Fruit fly (Drosophila melanogaster) whole organism, wandering third instar larva: ENCODE data around the gene Arl1.
A peak's percentile ranks its signal among the peaks of the same experiment; 100 is the strongest.

Experiments
- CrebA ChIP-seq: fragments of 200-800 bp; sonication (Bioruptor generic); optimal IDR thresholded peaks from 2 replicates; lab custom pipeline; 2016; ENCODE audit warnings: missing biosample characterization, mild to moderate bottlenecking, missing genetic modification characterization, borderline replicate concordance
- Myc ChIP-seq: fragments of >200 bp; optimal IDR thresholded peaks from 2 replicates; lab custom pipeline; 2017
- OdsH ChIP-seq: fragments of 200-800 bp; sonication (Bioruptor generic); optimal IDR thresholded peaks from 2 replicates; lab custom pipeline; 2016; ENCODE audit warnings: missing biosample characterization, mild to moderate bottlenecking, missing genetic modification characterization
- dsf ChIP-seq: sonication (Bioruptor generic); optimal IDR thresholded peaks from 2 replicates; lab custom pipeline; 2016; ENCODE audit warnings: missing biosample characterization, missing genetic modification characterization, borderline replicate concordance
- h ChIP-seq: fragments of 200-800 bp; sonication (Bioruptor generic); optimal IDR thresholded peaks from 3 replicates; lab custom pipeline; 2016; ENCODE audit warnings: missing biosample characterization, mild to moderate bottlenecking, missing genetic modification characterization
- lola ChIP-seq: fragments of >200 bp; optimal IDR thresholded peaks from 2 replicates; lab custom pipeline; 2017; ENCODE audit warnings: missing biosample characterization, missing genetic modification characterization
- pan ChIP-seq: fragments of >200 bp; optimal IDR thresholded peaks from 2 replicates; lab custom pipeline; 2017
- psq ChIP-seq: fragments of 200-800 bp; sonication (Bioruptor generic); optimal IDR thresholded peaks from 3 replicates; lab custom pipeline; 2017; ENCODE audit warnings: missing biosample characterization, mild to moderate bottlenecking, missing genetic modification characterization, moderate library complexity
- tai ChIP-seq: sonication (Bioruptor generic); optimal IDR thresholded peaks from 2 replicates; lab custom pipeline; 2016; ENCODE audit warnings: missing biosample characterization, missing genetic modification characterization
- usp ChIP-seq: fragments of >200 bp; optimal IDR thresholded peaks from 2 replicates; lab custom pipeline; 2017; ENCODE audit warnings: missing biosample characterization, missing genetic modification characterization
- woc ChIP-seq: sonication (Bioruptor generic); optimal IDR thresholded peaks from 2 replicates; lab custom pipeline; 2016; ENCODE audit warnings: missing biosample characterization, mild to moderate bottlenecking, missing genetic modification characterization

DNA sequence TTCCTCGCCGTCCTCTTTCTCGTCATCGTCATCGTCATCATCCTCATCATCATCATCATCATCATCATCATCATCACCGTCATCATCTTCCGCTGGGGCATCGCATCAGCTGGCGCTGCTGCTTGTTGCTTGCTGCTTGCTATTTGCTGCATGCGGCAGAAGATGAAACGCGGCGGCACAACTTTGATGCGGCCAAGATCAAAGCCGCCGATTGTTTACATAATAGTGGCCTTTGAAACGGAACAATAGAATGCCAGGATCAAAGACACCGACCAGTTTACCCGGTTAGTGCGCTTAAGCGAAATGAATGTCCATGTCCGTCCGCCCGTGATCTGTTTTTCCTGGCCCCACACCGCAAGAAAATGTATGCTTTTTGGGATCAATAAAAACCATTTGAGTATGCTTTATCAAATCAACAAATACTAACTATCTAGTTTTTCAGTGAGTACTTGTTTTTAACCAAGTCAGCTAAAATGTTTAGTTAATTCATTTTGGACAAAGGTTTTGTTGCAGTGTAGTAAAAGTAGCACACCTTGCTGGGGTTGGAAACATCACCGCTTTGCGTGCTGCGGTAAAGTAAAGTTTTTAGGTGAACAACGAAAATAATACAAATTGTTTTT, 38.2 kb downstream of the Arl1 start:
- TF ChIP-seq woc (GFP tag; lab: Kevin White, UChicago) = peak; percentile 22
- no peak for TF ChIP-seq dsf (GFP tag; lab: Kevin White, UChicago)
- TF ChIP-seq psq (GFP tag; lab: Kevin White, UChicago) = no peak
- no peak for TF ChIP-seq usp (GFP tag; lab: Kevin White, UChicago)
- no peak for TF ChIP-seq tai (GFP tag; lab: Kevin White, UChicago)
- no peak for TF ChIP-seq pan (lab: Kevin White, UChicago)
- peak; percentile 26 for TF ChIP-seq OdsH (GFP tag; lab: Kevin White, UChicago)
- TF ChIP-seq h (GFP tag; lab: Kevin White, UChicago) = peak; percentile 57
- no peak for TF ChIP-seq CrebA (GFP tag; lab: Kevin White, UChicago)
- no peak for TF ChIP-seq Myc (lab: Kevin White, UChicago)
- TF ChIP-seq lola (GFP tag; lab: Kevin White, UChicago) = no peak
